Fruit fly (Drosophila melanogaster) whole organism, embryonic: Measurements from ENCODE around the gene CG15922.

Experiments
- B-H1 ChIP-seq: fragments of 200-800 bp; sonication (Bioruptor generic); IDR thresholded peaks from 3 replicates; pipeline ENCODE4 v1.3.6; 2022; ENCODE audit warnings: missing biosample characterization, missing genetic modification characterization
- Bgb ChIP-seq: fragments of 200-800 bp; sonication (Bioruptor generic); IDR thresholded peaks from 2 replicates; pipeline ENCODE4 v1.3.6; 2022; ENCODE audit warnings: missing biosample characterization, missing genetic modification characterization; ENCODE audit not compliant: partially characterized antibody
- CG10267 ChIP-seq: fragments of 200-800 bp; sonication (Bioruptor generic); optimal IDR thresholded peaks from 2 replicates; lab custom pipeline; 2018; ENCODE audit warnings: missing biosample characterization, mild to moderate bottlenecking, missing genetic modification characterization, moderate library complexity
- CG10959 ChIP-seq: fragments of 200-800 bp; sonication (Bioruptor generic); IDR thresholded peaks from 2 replicates; pipeline ENCODE4 v1.3.6; 2022; ENCODE audit warnings: missing biosample characterization, missing genetic modification characterization
- CG12942 ChIP-seq: fragments of 200-800 bp; sonication (Bioruptor generic); optimal IDR thresholded peaks from 3 replicates; lab custom pipeline; 2016; ENCODE audit warnings: missing biosample characterization, missing genetic modification characterization
- CG13123 ChIP-seq: fragments of 200-800 bp; sonication (Bioruptor generic); optimal IDR thresholded peaks from 2 replicates; lab custom pipeline; 2016; ENCODE audit warnings: missing biosample characterization, missing genetic modification characterization
- CG14667 ChIP-seq: fragments of 200-800 bp; sonication (Bioruptor generic); IDR thresholded peaks from 2 replicates; pipeline ENCODE4 v1.3.6; 2022; ENCODE audit warnings: missing biosample characterization, missing genetic modification characterization
- CG17359 ChIP-seq: fragments of 200-800 bp; sonication (Bioruptor generic); optimal IDR thresholded peaks from 3 replicates; lab custom pipeline; 2018; ENCODE audit warnings: missing biosample characterization, mild to moderate bottlenecking, missing genetic modification characterization, moderate library complexity
- CG3065 ChIP-seq: fragments of 200-800 bp; sonication (Bioruptor generic); optimal IDR thresholded peaks from 2 replicates; lab custom pipeline; 2016; ENCODE audit warnings: missing biosample characterization, missing genetic modification characterization
- CG32772 ChIP-seq: fragments of 200-800 bp; sonication (Bioruptor generic); IDR thresholded peaks from 2 replicates; pipeline ENCODE4 v1.3.6; 2022; ENCODE audit warnings: missing biosample characterization, missing genetic modification characterization
- CG8089 ChIP-seq: fragments of 200-800 bp; sonication (Bioruptor generic); optimal IDR thresholded peaks from 3 replicates; lab custom pipeline; 2016; ENCODE audit warnings: missing biosample characterization, missing genetic modification characterization
- CG8290 ChIP-seq, 3 experiments: fragments of 200-800 bp; sonication (Bioruptor generic); optimal IDR thresholded peaks; 2 replicates each; lab custom pipeline; 2016 to 2019; ENCODE audit warnings: missing biosample characterization in 3 of 3, missing genetic modification characterization in 3 of 3, mild to moderate bottlenecking in 2 of 3, moderate library complexity in 1 of 3
- CG8944 ChIP-seq: fragments of 200-800 bp; sonication (Bioruptor generic); optimal IDR thresholded peaks from 3 replicates; lab custom pipeline; 2016; ENCODE audit warnings: missing biosample characterization, missing genetic modification characterization
- Camta ChIP-seq: fragments of 200-800 bp; sonication (Bioruptor generic); optimal IDR thresholded peaks from 2 replicates; lab custom pipeline; 2016; ENCODE audit warnings: missing biosample characterization, missing genetic modification characterization
- Doc3 ChIP-seq: fragments of 200-800 bp; sonication (Bioruptor generic); IDR thresholded peaks from 3 replicates; pipeline ENCODE4 v1.3.6; 2022; ENCODE audit warnings: missing biosample characterization, missing genetic modification characterization; ENCODE audit not compliant: partially characterized antibody
- E2f1 ChIP-seq: fragments of 200-800 bp; sonication (Bioruptor generic); IDR thresholded peaks from 2 replicates; pipeline ENCODE4 v1.3.6; 2022; ENCODE audit warnings: missing biosample characterization, missing genetic modification characterization
- Hr51 ChIP-seq, 2 experiments: fragments of 200-800 bp; sonication (Bioruptor generic); optimal IDR thresholded peaks; 2 replicates in 1 of 2; 3 replicates in 1 of 2; lab custom pipeline; 2016 to 2018; ENCODE audit warnings: missing biosample characterization in 2 of 2, missing genetic modification characterization in 2 of 2, mild to moderate bottlenecking in 1 of 2, moderate library complexity in 1 of 2
- MBD-R2 ChIP-seq: fragments of 200-800 bp; sonication (Bioruptor generic); IDR thresholded peaks from 2 replicates; pipeline ENCODE4 v1.3.6; 2022; ENCODE audit warnings: missing biosample characterization, missing genetic modification characterization
- Optix ChIP-seq: fragments of 200-800 bp; sonication (Bioruptor generic); IDR thresholded peaks from 3 replicates; pipeline ENCODE4 v1.3.6; 2022; ENCODE audit warnings: missing biosample characterization, missing genetic modification characterization
- Scr ChIP-seq: fragments of 200-800 bp; sonication (Bioruptor generic); IDR thresholded peaks from 2 replicates; pipeline ENCODE4 v1.3.6; 2022; ENCODE audit warnings: missing biosample characterization, missing genetic modification characterization; ENCODE audit not compliant: partially characterized antibody
- Spps ChIP-seq: fragments of 200-800 bp; sonication (Bioruptor generic); optimal IDR thresholded peaks from 2 replicates; lab custom pipeline; 2018; ENCODE audit warnings: missing biosample characterization, mild to moderate bottlenecking, missing genetic modification characterization
- Sry-δ ChIP-seq: fragments of 200-800 bp; sonication (Bioruptor generic); optimal IDR thresholded peaks from 2 replicates; lab custom pipeline; 2016; ENCODE audit warnings: missing biosample characterization, missing genetic modification characterization
- Xrp1 ChIP-seq: fragments of 200-800 bp; sonication (Bioruptor generic); IDR thresholded peaks from 2 replicates; pipeline ENCODE4 v1.3.6; 2022; ENCODE audit warnings: missing biosample characterization, missing genetic modification characterization
- amos ChIP-seq: fragments of 200-800 bp; sonication (Bioruptor generic); IDR thresholded peaks from 2 replicates; pipeline ENCODE4 v1.3.6; 2022; ENCODE audit warnings: missing biosample characterization, missing genetic modification characterization; ENCODE audit not compliant: partially characterized antibody
- bcd ChIP-seq: fragments of 200-800 bp; sonication (Bioruptor generic); optimal IDR thresholded peaks from 2 replicates; lab custom pipeline; 2017; ENCODE audit warnings: missing biosample characterization, mild to moderate bottlenecking, missing genetic modification characterization
- br ChIP-seq: fragments of >200 bp; optimal IDR thresholded peaks from 2 replicates; lab custom pipeline; 2017
- bsh ChIP-seq, 2 experiments: fragments of 200-800 bp; sonication (Bioruptor generic); optimal IDR thresholded peaks; 2 replicates each; lab custom pipeline; 2017 to 2018; ENCODE audit warnings: mild to moderate bottlenecking in 2 of 2, missing biosample characterization in 2 of 2, missing genetic modification characterization in 2 of 2, moderate library complexity in 1 of 2
- chif ChIP-seq, 2 experiments: fragments of 200-800 bp; sonication (Bioruptor generic); optimal IDR thresholded peaks; 3 replicates each; lab custom pipeline; 2016; ENCODE audit warnings: missing biosample characterization in 2 of 2, missing genetic modification characterization in 2 of 2
- chm ChIP-seq: fragments of 200-800 bp; sonication (Bioruptor generic); IDR thresholded peaks from 2 replicates; pipeline ENCODE4 v1.3.6; 2022; ENCODE audit warnings: missing biosample characterization, missing genetic modification characterization
- croc ChIP-seq: fragments of 200-800 bp; sonication (Bioruptor generic); conservative IDR thresholded peaks from 3 replicates; pipeline ENCODE4 v1.3.6; 2022; ENCODE audit warnings: missing biosample characterization, missing genetic modification characterization
- ems ChIP-seq: fragments of 200-800 bp; sonication (Bioruptor generic); optimal IDR thresholded peaks from 3 replicates; lab custom pipeline; 2016; ENCODE audit warnings: missing biosample characterization, missing genetic modification characterization
- esg ChIP-seq: fragments of 200-800 bp; sonication (Bioruptor generic); conservative IDR thresholded peaks from 2 replicates; pipeline ENCODE4 v1.3.6; 2022; ENCODE audit warnings: missing biosample characterization, missing genetic modification characterization
- eve ChIP-seq, 2 experiments: fragments of >200 bp; optimal IDR thresholded peaks; 2 replicates each; lab custom pipeline; 2017; ENCODE audit warnings: missing biosample characterization in 2 of 2, missing genetic modification characterization in 2 of 2
- gem ChIP-seq: fragments of 200-800 bp; sonication (Bioruptor generic); optimal IDR thresholded peaks from 2 replicates; lab custom pipeline; 2019; ENCODE audit warnings: missing biosample characterization, mild to moderate bottlenecking, missing genetic modification characterization, moderate library complexity
- gsb ChIP-seq: fragments of 200-800 bp; sonication (Bioruptor generic); IDR thresholded peaks from 2 replicates; pipeline ENCODE4 v1.3.6; 2022; ENCODE audit warnings: missing biosample characterization, missing genetic modification characterization
- hkb ChIP-seq, 2 experiments: fragments of 200-800 bp in 1 of 2; fragments of >200 bp in 1 of 2; sonication (Bioruptor generic) in 1 of 2; IDR thresholded peaks in 1 of 2; optimal IDR thresholded peaks in 1 of 2; 2 replicates each; pipeline versions ENCODE4 v1.3.6 to Lab custom; 2017 to 2022; ENCODE audit warnings: missing biosample characterization in 1 of 2, missing genetic modification characterization in 1 of 2
- lab ChIP-seq: fragments of 200-800 bp; sonication (Bioruptor generic); optimal IDR thresholded peaks from 3 replicates; lab custom pipeline; 2017; ENCODE audit warnings: missing biosample characterization, missing genetic modification characterization, mild to moderate bottlenecking, moderate library complexity, missing genetic modification reagents
- mld ChIP-seq: fragments of 200-800 bp; sonication (Bioruptor generic); IDR thresholded peaks from 3 replicates; pipeline ENCODE4 v1.3.6; 2022; ENCODE audit warnings: missing biosample characterization, missing genetic modification characterization; ENCODE audit not compliant: partially characterized antibody
- nau ChIP-seq: fragments of 200-800 bp; sonication (Bioruptor generic); optimal IDR thresholded peaks from 3 replicates; lab custom pipeline; 2017; ENCODE audit warnings: missing biosample characterization, mild to moderate bottlenecking, missing genetic modification characterization, missing genetic modification reagents
- odd ChIP-seq: fragments of 200-800 bp; sonication (Bioruptor generic); optimal IDR thresholded peaks from 2 replicates; lab custom pipeline; 2017; ENCODE audit warnings: missing biosample characterization, mild to moderate bottlenecking, missing genetic modification characterization
- p53 ChIP-seq: fragments of 200-800 bp; sonication (Bioruptor generic); optimal IDR thresholded peaks from 2 replicates; lab custom pipeline; 2016; ENCODE audit warnings: missing biosample characterization, missing genetic modification characterization
- repo ChIP-seq: fragments of 200-800 bp; sonication (Bioruptor generic); optimal IDR thresholded peaks from 2 replicates; lab custom pipeline; 2016; ENCODE audit warnings: missing biosample characterization, missing genetic modification characterization
- slou ChIP-seq: fragments of 200-800 bp; sonication (Bioruptor generic); optimal IDR thresholded peaks from 3 replicates; lab custom pipeline; 2016; ENCODE audit warnings: missing biosample characterization, missing genetic modification characterization
- sna ChIP-seq: fragments of 200-800 bp; sonication (Bioruptor generic); IDR thresholded peaks from 2 replicates; pipeline ENCODE4 v1.3.6; 2022; ENCODE audit warnings: missing biosample characterization, missing genetic modification characterization; ENCODE audit not compliant: partially characterized antibody
- trem ChIP-seq: fragments of 200-800 bp; optimal IDR thresholded peaks from 3 replicates; lab custom pipeline; 2019; ENCODE audit warnings: missing biosample characterization, mild to moderate bottlenecking, missing genetic modification characterization, moderate library complexity
- zen ChIP-seq: fragments of 200-800 bp; sonication (Bioruptor generic); optimal IDR thresholded peaks from 3 replicates; lab custom pipeline; 2018; ENCODE audit warnings: missing biosample characterization, mild to moderate bottlenecking, missing genetic modification characterization, moderate library complexity
- zfh2 ChIP-seq: fragments of 200-800 bp; sonication (Bioruptor generic); optimal IDR thresholded peaks from 2 replicates; lab custom pipeline; 2016; ENCODE audit warnings: missing biosample characterization, missing genetic modification characterization

The CG15922 gene

DNA sequence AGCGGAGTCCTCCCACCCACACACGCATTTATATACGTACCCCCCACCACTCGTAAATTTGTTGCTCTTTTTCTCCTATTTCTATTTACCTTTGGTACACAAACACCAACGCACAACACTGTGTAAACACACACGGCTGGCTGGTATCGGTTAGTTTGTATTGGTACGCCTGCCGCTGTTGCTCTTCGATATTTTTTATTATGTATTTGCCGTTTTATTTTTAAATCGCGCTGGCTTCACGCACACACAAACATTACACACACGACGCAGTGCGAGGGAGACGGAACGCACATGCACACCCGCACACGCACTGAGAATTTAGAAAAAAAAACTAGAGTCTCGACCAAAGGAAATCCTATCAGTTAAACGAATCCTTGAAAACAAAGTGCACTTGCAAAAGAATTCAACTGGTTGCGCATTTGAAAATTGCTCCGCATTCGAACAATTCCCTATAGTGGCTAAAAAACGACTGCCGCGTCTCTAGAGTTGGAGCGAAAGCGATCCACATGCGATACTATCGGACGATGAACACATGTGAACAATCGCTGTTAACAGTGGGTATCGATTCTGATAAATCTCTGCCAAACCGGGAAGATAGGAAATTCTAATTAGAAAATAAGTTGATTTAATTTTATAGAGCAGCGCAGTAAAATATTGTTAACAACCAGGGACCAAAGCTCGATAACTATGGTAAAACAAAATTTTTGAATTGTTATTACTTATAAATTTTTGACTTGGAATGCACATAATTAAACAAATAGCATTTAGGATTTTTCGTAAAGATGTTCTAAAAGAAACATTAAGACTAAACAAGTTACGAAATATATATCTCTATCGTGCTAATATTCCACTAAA, 9.2 kb downstream of the CG15922 start (continued):
- TF ChIP-seq Spps (tag; lab: Kevin White, UChicago) (peak; percentile 79), CG8944 (peak; percentile 2), trem (tag; lab: Kevin White, UChicago) (peak; percentile 2), gem (tag; lab: Kevin White, UChicago) (peak; percentile 57), zfh2 (GFP tag; lab: Kevin White, UChicago) (no peak), Xrp1 (GFP tag; lab: Robert Waterston, UW) (peak; percentile 84), Camta (GFP tag; lab: Kevin White, UChicago) (peak; percentile 31), CG12942 (peak; percentile 45), CG17359 (peak; percentile 73), MBD-R2 (GFP tag; lab: Robert Waterston, UW) (peak; percentile 38; the same call in 1 of the 2 replicates), gsb (GFP tag; lab: Robert Waterston, UW) (peak; percentile 36; the same call in 1 of the 2 replicates), slou (no peak), odd (GFP tag; lab: Kevin White, UChicago) (peak; percentile 87), CG8290 (GFP tag; optimal IDR thresholded peaks at IDR 0.05; lab: Kevin White, UChicago) (no peak), CG8290 (tag; optimal IDR thresholded peaks at IDR 0.05; lab: Kevin White, UChicago) (peak; percentile 92 to 96), ems (peak; percentile 46), CG14667 (GFP tag; lab: Robert Waterston, UW) (no peak), p53 (no peak), B-H1 (peak; percentile 24; the same call in 1 of the 3 replicates), CG13123 (GFP tag; lab: Kevin White, UChicago) (peak; percentile 28), sna (GFP tag; lab: Robert Waterston, UW) (peak; percentile 76), CG8089 (GFP tag; lab: Kevin White, UChicago) (peak; percentile 24), Hr51 (GFP tag; optimal IDR thresholded peaks at IDR 0.05; lab: Kevin White, UChicago) (peak; percentile 28 to 44), amos (GFP tag; lab: Robert Waterston, UW) (peak; percentile 99), CG10959 (no peak; the same call in 1 of the 2 replicates), mld (GFP tag; lab: Robert Waterston, UW) (peak; percentile 97), nau (GFP tag; lab: Kevin White, UChicago) (peak; percentile 91), bsh (GFP tag; optimal IDR thresholded peaks at IDR 0.05; lab: Kevin White, UChicago) (peak; percentile 57 to 75), CG10267 (tag; lab: Kevin White, UChicago) (peak; percentile 3), chif (GFP tag; optimal IDR thresholded peaks at IDR 0.05; lab: Kevin White, UChicago) (peak; percentile 39 to 58), Bgb (GFP tag; lab: Robert Waterston, UW) (peak; percentile 95), CG32772 (GFP tag; lab: Robert Waterston, UW) (0 out of 2 replicates have a peak, but pooled peaks have one; percentile 30), croc (GFP tag; lab: Robert Waterston, UW) (no peak), br (lab: Kevin White, UChicago) (no peak), zen (tag; lab: Kevin White, UChicago) (peak; percentile 49), E2f1 (GFP tag; lab: Robert Waterston, UW) (0 out of 2 replicates have a peak, but pooled peaks have one; percentile 5), repo (GFP tag; lab: Kevin White, UChicago) (peak; percentile 42), hkb (optimal IDR thresholded peaks at IDR 0.05; lab: Kevin White, UChicago) (no peak), hkb (GFP tag; IDR thresholded peaks at IDR 0.05; lab: Robert Waterston, UW) (peak; percentile 83), Doc3 (GFP tag; lab: Robert Waterston, UW) (peak; percentile 84), CG3065 (peak; percentile 26), Sry-δ (GFP tag; lab: Kevin White, UChicago) (peak; percentile 91), Scr (GFP tag; lab: Robert Waterston, UW) (peak; percentile 95), bcd (peak; percentile 47), chm (GFP tag; lab: Robert Waterston, UW) (peak; percentile 85), Optix (no peak), eve (GFP tag; optimal IDR thresholded peaks at IDR 0.05; lab: Kevin White, UChicago) (no peak), esg (GFP tag; lab: Robert Waterston, UW) (no peak), lab (peak; percentile 93)
